Fruit fly (Drosophila melanogaster) whole organism, pupa: Measurements from ENCODE around the gene CG43447.

Source experiments
- CG10348 ChIP-seq: fragments of 200-800 bp; sonication (Bioruptor generic); IDR thresholded peaks from 2 replicates; pipeline ENCODE4 v1.3.6; 2022; ENCODE audit warnings: missing biosample characterization, missing genetic modification characterization
- CG12605 ChIP-seq: fragments of 200-800 bp; sonication (Bioruptor generic); IDR thresholded peaks from 2 replicates; pipeline ENCODE4 v1.3.6; 2022; ENCODE audit warnings: missing biosample characterization, missing genetic modification characterization
- CG13204 ChIP-seq: fragments of 200-800 bp; sonication (Bioruptor generic); optimal IDR thresholded peaks from 2 replicates; lab custom pipeline; 2018; ENCODE audit warnings: missing biosample characterization, mild to moderate bottlenecking, missing genetic modification characterization, moderate library complexity
- CG14655 ChIP-seq: fragments of 200-800 bp; sonication (Bioruptor generic); optimal IDR thresholded peaks from 3 replicates; lab custom pipeline; 2017; ENCODE audit warnings: mild to moderate bottlenecking, missing biosample characterization, missing genetic modification reagents, missing genetic modification characterization
- CG15710 ChIP-seq: fragments of 200-800 bp; sonication (Bioruptor generic); optimal IDR thresholded peaks from 2 replicates; lab custom pipeline; 2018; ENCODE audit warnings: missing biosample characterization, mild to moderate bottlenecking, missing genetic modification characterization, moderate library complexity
- CG17806 ChIP-seq: fragments of 200-800 bp; sonication (Bioruptor generic); optimal IDR thresholded peaks from 2 replicates; lab custom pipeline; 2018; ENCODE audit warnings: missing biosample characterization, mild to moderate bottlenecking, missing genetic modification characterization, moderate library complexity
- CG32121 ChIP-seq: fragments of 200-800 bp; sonication (Bioruptor generic); IDR thresholded peaks from 2 replicates; pipeline ENCODE4 v1.3.6; 2022; ENCODE audit warnings: missing biosample characterization, missing genetic modification characterization
- CG34367 ChIP-seq: fragments of 200-800 bp; sonication (Bioruptor generic); optimal IDR thresholded peaks from 2 replicates; lab custom pipeline; 2018; ENCODE audit warnings: missing biosample characterization, mild to moderate bottlenecking, missing genetic modification characterization
- CG4496 ChIP-seq: fragments of 200-800 bp; sonication (Bioruptor generic); IDR thresholded peaks from 3 replicates; pipeline ENCODE4 v1.3.6; 2022; ENCODE audit warnings: missing biosample characterization, missing genetic modification characterization
- CG8159 ChIP-seq: fragments of 200-800 bp; sonication (Bioruptor generic); optimal IDR thresholded peaks from 3 replicates; lab custom pipeline; 2018; ENCODE audit warnings: missing biosample characterization, mild to moderate bottlenecking, missing genetic modification characterization, moderate library complexity
- CG8301 ChIP-seq: fragments of 200-800 bp; sonication (Bioruptor generic); optimal IDR thresholded peaks from 2 replicates; lab custom pipeline; 2018; ENCODE audit warnings: missing biosample characterization, mild to moderate bottlenecking, missing genetic modification characterization
- CG9948 ChIP-seq: fragments of 200-800 bp; sonication (Bioruptor generic); optimal IDR thresholded peaks from 2 replicates; lab custom pipeline; 2018; ENCODE audit warnings: missing biosample characterization, mild to moderate bottlenecking, missing genetic modification characterization, moderate library complexity
- D1 ChIP-seq: fragments of 200-800 bp; sonication (Bioruptor generic); optimal IDR thresholded peaks from 2 replicates; lab custom pipeline; 2018; ENCODE audit warnings: missing biosample characterization, mild to moderate bottlenecking, missing genetic modification characterization, moderate library complexity
- EcR ChIP-seq: fragments of 200-800 bp; sonication (Bioruptor generic); optimal IDR thresholded peaks from 3 replicates; lab custom pipeline; 2019; ENCODE audit warnings: missing biosample characterization, missing genetic modification characterization, mild to moderate bottlenecking, moderate library complexity, missing genetic modification reagents
- Ets98B ChIP-seq: fragments of 200-800 bp; sonication (Bioruptor generic); IDR thresholded peaks from 2 replicates; pipeline ENCODE4 v1.3.6; 2022; ENCODE audit warnings: missing biosample characterization, missing genetic modification characterization
- Pif1A ChIP-seq: fragments of 200-800 bp; sonication (Bioruptor generic); optimal IDR thresholded peaks from 3 replicates; lab custom pipeline; 2016; ENCODE audit warnings: missing biosample characterization, missing genetic modification characterization
- Pif1B ChIP-seq: fragments of 200-800 bp; sonication (Bioruptor generic); optimal IDR thresholded peaks from 3 replicates; lab custom pipeline; 2016; ENCODE audit warnings: missing biosample characterization, missing genetic modification characterization
- Snoo ChIP-seq: fragments of 200-800 bp; sonication (Bioruptor generic); optimal IDR thresholded peaks from 3 replicates; lab custom pipeline; 2017; ENCODE audit warnings: missing biosample characterization, mild to moderate bottlenecking, missing genetic modification characterization, inconsistent platforms
- fd96Ca ChIP-seq: fragments of 200-800 bp; sonication (Bioruptor generic); IDR thresholded peaks from 3 replicates; pipeline ENCODE4 v1.3.6; 2022; ENCODE audit warnings: missing biosample characterization, missing genetic modification characterization
- gl ChIP-seq: fragments of 200-800 bp; sonication (Bioruptor generic); optimal IDR thresholded peaks from 2 replicates; lab custom pipeline; 2018; ENCODE audit warnings: missing biosample characterization, mild to moderate bottlenecking, missing genetic modification characterization
- rn ChIP-seq: fragments of 200-800 bp; sonication (Bioruptor generic); IDR thresholded peaks from 2 replicates; pipeline ENCODE4 v1.3.6; 2022; ENCODE audit warnings: missing biosample characterization, missing genetic modification characterization

Gene CG43447

DNA sequence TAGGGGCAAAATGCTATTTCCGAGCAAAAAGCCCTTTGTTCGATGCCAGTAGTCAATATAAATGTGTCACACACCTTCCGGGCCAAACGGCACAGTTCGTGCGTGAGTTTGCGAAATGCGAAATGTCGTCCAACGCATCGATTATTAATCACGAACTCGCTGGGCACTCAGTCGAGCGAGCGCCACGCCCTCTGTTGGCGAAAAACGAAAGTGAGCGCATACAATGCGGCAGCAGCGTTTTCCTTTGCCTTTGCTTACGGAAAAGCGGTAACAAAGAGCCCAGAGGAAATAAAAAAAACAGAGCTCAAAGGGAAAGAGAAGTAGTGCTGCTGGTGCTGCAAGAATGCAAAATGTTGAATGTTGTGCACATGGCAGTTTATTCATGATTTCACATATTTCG lies 37.4 kb downstream of the CG43447 start:
- no peak for TF ChIP-seq CG14655 (GFP tag; lab: Kevin White, UChicago)
- no peak for TF ChIP-seq CG9948 (tag; lab: Kevin White, UChicago)
- TF ChIP-seq gl (tag; lab: Kevin White, UChicago) = no peak
- TF ChIP-seq EcR (GFP tag; lab: Kevin White, UChicago) = no peak
- no peak for TF ChIP-seq Snoo (tag; lab: Kevin White, UChicago)
- no peak for TF ChIP-seq Pif1B
- TF ChIP-seq Ets98B = no peak
- TF ChIP-seq CG10348 (GFP tag; lab: Robert Waterston, UW) = no peak
- no peak for TF ChIP-seq fd96Ca (GFP tag; lab: Robert Waterston, UW)
- TF ChIP-seq CG8301 (tag; lab: Kevin White, UChicago) = no peak
- TF ChIP-seq CG8159 (tag; lab: Kevin White, UChicago) = no peak
- TF ChIP-seq Pif1A (GFP tag; lab: Kevin White, UChicago) = no peak

dm6 chr3R:27478375-27478774 lies 38.3 kb downstream of the CG43447 start, which contains the start of gene Cyp6a18:
Gene Cyp6a18 (plus strand): TSS chr3R:27478675.
- TF ChIP-seq gl (tag; lab: Kevin White, UChicago) (no peak), CG4496 (GFP tag; lab: Robert Waterston, UW) (no peak), Pif1B (no peak), fd96Ca (GFP tag; lab: Robert Waterston, UW) (no peak), CG10348 (GFP tag; lab: Robert Waterston, UW) (no peak), Ets98B (no peak), CG13204 (GFP tag; lab: Kevin White, UChicago) (no peak), CG12605 (no peak), rn (GFP tag; lab: Robert Waterston, UW) (no peak), CG34367 (tag; lab: Kevin White, UChicago) (no peak), CG32121 (no peak), CG15710 (tag; lab: Kevin White, UChicago) (no peak), CG14655 (GFP tag; lab: Kevin White, UChicago) (no peak), D1 (no peak), Snoo (tag; lab: Kevin White, UChicago) (no peak), Pif1A (GFP tag; lab: Kevin White, UChicago) (no peak), CG17806 (tag; lab: Kevin White, UChicago) (no peak), CG8159 (tag; lab: Kevin White, UChicago) (no peak), EcR (GFP tag; lab: Kevin White, UChicago) (no peak), CG8301 (tag; lab: Kevin White, UChicago) (no peak)
- TF ChIP-seq, all 21 proteins: peak for 0

DNA sequence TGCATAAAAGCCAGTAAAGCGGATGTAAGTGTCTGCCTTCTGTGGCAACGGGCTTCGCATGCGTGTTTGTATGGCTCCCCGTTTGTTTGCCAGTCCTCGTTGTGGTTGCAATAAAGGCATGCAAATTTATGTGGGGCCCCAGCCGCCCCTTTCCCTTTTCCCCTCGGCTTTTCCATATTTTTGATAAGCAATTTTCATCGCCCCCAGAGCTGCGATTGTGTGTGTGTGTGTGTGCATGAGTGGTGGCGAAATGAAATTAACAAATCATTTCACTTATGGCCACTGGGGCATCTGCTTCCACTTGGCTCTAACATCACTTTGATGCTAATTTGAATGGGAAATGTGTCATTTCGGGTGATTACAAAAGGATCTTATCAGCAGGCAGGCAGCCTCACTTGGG lies 47.5 kb downstream of the CG43447 start, which contains the start of gene Gr98a:
TSS of gene Gr98a (plus strand) at position 301 of the 400 bp plus-strand sequence.
- no peak for TF ChIP-seq CG12605
- no peak for TF ChIP-seq CG9948 (tag; lab: Kevin White, UChicago)
- TF ChIP-seq CG8159 (tag; lab: Kevin White, UChicago) = no peak
- no peak for TF ChIP-seq Pif1B
- no peak for TF ChIP-seq EcR (GFP tag; lab: Kevin White, UChicago)
- TF ChIP-seq Snoo (tag; lab: Kevin White, UChicago) = no peak
- TF ChIP-seq CG8301 (tag; lab: Kevin White, UChicago) = no peak
- no peak for TF ChIP-seq CG17806 (tag; lab: Kevin White, UChicago)
- no peak for TF ChIP-seq Ets98B
- no peak for TF ChIP-seq CG34367 (tag; lab: Kevin White, UChicago)
- no peak for TF ChIP-seq D1
- no peak for TF ChIP-seq CG32121
- no peak for TF ChIP-seq fd96Ca (GFP tag; lab: Robert Waterston, UW)
- TF ChIP-seq gl (tag; lab: Kevin White, UChicago) = no peak
- TF ChIP-seq Pif1A (GFP tag; lab: Kevin White, UChicago) = no peak
- TF ChIP-seq CG4496 (GFP tag; lab: Robert Waterston, UW) = no peak
- TF ChIP-seq CG13204 (GFP tag; lab: Kevin White, UChicago) = no peak
- no peak for TF ChIP-seq CG10348 (GFP tag; lab: Robert Waterston, UW)
